Worm (Caenorhabditis elegans) whole organism, early embryonic: ENCODE data around the gene str-112.

Experiments used
- B0310.2 ChIP-seq: sonication (generic microtip); optimal IDR thresholded peaks from 2 replicates; lab custom pipeline; 2016; ENCODE audit warnings: mild to moderate bottlenecking, missing genetic modification characterization, missing compliant biosample characterization
- F13C5.2 ChIP-seq: sonication (generic microtip); optimal IDR thresholded peaks from 2 replicates; lab custom pipeline; 2017; ENCODE audit warnings: mild to moderate bottlenecking, missing genetic modification characterization, inconsistent platforms, missing compliant biosample characterization
- aly-1 ChIP-seq: sonication (generic microtip); optimal IDR thresholded peaks from 2 replicates; lab custom pipeline; 2016; ENCODE audit warnings: missing genetic modification characterization, missing compliant biosample characterization
- ama-1 ChIP-seq: fragments of 150-350 bp; optimal IDR thresholded peaks from 2 replicates; lab custom pipeline; 2014
- ceh-13 ChIP-seq: fragments of 200-800 bp; sonication (Bioruptor generic); optimal IDR thresholded peaks from 2 replicates; lab custom pipeline; 2018; ENCODE audit warnings: mild to moderate bottlenecking, missing genetic modification characterization, missing compliant biosample characterization
- ceh-36 ChIP-seq: sonication (generic microtip); optimal IDR thresholded peaks from 2 replicates; lab custom pipeline; 2016; ENCODE audit warnings: missing genetic modification characterization, inconsistent platforms, missing compliant biosample characterization
- ets-7 ChIP-seq: sonication (generic microtip); optimal IDR thresholded peaks from 2 replicates; lab custom pipeline; 2016; ENCODE audit warnings: missing genotype, missing genetic modification characterization, missing compliant biosample characterization
- flt-1 ChIP-seq: fragments of 200-800 bp; sonication (Bioruptor generic); IDR thresholded peaks from 2 replicates; pipeline ENCODE4 v1.3.6; 2022; ENCODE audit warnings: missing genetic modification characterization, missing compliant biosample characterization
- hmbx-1 ChIP-seq: sonication (generic microtip); optimal IDR thresholded peaks from 2 replicates; lab custom pipeline; 2016; ENCODE audit warnings: mild to moderate bottlenecking, missing genetic modification characterization, missing compliant biosample characterization
- hmg-4 ChIP-seq: fragments of 200-800 bp; sonication (Bioruptor generic); optimal IDR thresholded peaks from 2 replicates; lab custom pipeline; 2018; ENCODE audit warnings: mild to moderate bottlenecking, missing genetic modification characterization, missing compliant biosample characterization
- hnd-1 ChIP-seq: sonication (generic microtip); optimal IDR thresholded peaks from 2 replicates; lab custom pipeline; 2016; ENCODE audit warnings: missing genetic modification characterization, missing compliant biosample characterization
- pes-1 ChIP-seq: fragments of 200-800 bp; sonication (Bioruptor generic); IDR thresholded peaks from 2 replicates; pipeline ENCODE4 v1.3.6; 2022; ENCODE audit warnings: missing genetic modification reagents, missing genetic modification characterization, missing compliant biosample characterization
- scrt-1 ChIP-seq: fragments of 200-800 bp; sonication (Bioruptor generic); IDR thresholded peaks from 2 replicates; pipeline ENCODE4 v1.3.6; 2022; ENCODE audit warnings: missing genetic modification characterization, missing compliant biosample characterization
- sea-1 ChIP-seq: fragments of 200-800 bp; sonication (Bioruptor generic); conservative IDR thresholded peaks from 2 replicates; pipeline ENCODE4 v1.3.6; 2022; ENCODE audit warnings: missing genetic modification characterization, missing compliant biosample characterization
- tbx-11 ChIP-seq: fragments of 200-800 bp; sonication (Bioruptor generic); IDR thresholded peaks from 2 replicates; pipeline ENCODE4 v1.3.6; 2022; ENCODE audit warnings: missing genetic modification characterization, missing compliant biosample characterization
- tbx-37 ChIP-seq: fragments of 200-800 bp; sonication (Bioruptor generic); conservative IDR thresholded peaks from 2 replicates; pipeline ENCODE4 v1.3.6; 2022; ENCODE audit warnings: missing genetic modification reagents, missing genetic modification characterization, missing compliant biosample characterization
- tra-4 ChIP-seq: sonication (generic microtip); optimal IDR thresholded peaks from 2 replicates; lab custom pipeline; 2017; ENCODE audit warnings: missing genetic modification characterization, missing compliant biosample characterization

The str-112 gene

DNA sequence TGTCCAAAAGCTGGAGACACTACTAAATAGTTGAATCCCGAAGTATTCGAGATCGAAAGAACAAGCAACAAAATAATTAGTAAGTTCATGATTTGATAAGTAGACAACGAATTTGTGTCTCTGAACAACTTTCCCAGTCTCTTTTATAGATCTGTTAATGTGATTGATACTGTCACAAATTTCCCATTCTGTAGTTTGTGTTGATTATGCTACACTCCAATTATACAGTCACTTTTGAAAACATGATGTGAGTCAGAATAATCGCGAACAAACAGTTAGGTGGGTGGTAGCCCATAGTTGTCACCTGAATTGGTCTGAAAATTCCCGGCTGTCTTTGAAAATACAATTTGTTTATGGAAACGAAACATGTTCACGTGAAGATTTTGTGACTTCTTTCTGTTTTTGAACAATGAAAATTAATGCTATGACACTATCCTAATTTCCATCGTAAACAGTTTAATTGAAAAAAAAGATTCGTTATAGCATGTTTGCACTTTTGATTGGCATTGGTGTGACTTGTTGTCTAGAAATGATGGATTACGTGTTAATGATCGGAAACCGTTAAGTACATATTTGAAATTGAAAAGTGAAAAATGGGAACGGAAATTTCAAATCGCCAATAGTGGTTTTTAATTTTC is 25.4 kb upstream of the str-112 start, which contains the start of gene ugt-41:
ugt-41 (minus strand) TSS at position 119 of the 638 bp plus-strand sequence.
- TF ChIP-seq pes-1 (GFP tag; lab: Robert Waterston, UW) = no peak
- no peak for TF ChIP-seq ets-7 (tag; lab: Kevin White, UChicago)
- TF ChIP-seq tbx-37 (GFP tag; lab: Robert Waterston, UW) = no peak
- no peak for TF ChIP-seq flt-1 (GFP tag; lab: Robert Waterston, UW)
- TF ChIP-seq ceh-36 (tag; lab: Kevin White, UChicago) = no peak
- no peak for TF ChIP-seq F13C5.2 (tag; lab: Kevin White, UChicago)
- no peak for TF ChIP-seq ama-1 (lab: Kevin White, UChicago)
- no peak for TF ChIP-seq B0310.2
- no peak for TF ChIP-seq tra-4 (tag; lab: Kevin White, UChicago)
- no peak for TF ChIP-seq hmbx-1 (tag; lab: Kevin White, UChicago)
- no peak for TF ChIP-seq tbx-11
- no peak for TF ChIP-seq hmg-4 (GFP tag; lab: Kevin White, UChicago)
- no peak for TF ChIP-seq aly-1 (tag; lab: Kevin White, UChicago)
- TF ChIP-seq ceh-13 (GFP tag; lab: Kevin White, UChicago) = no peak
- TF ChIP-seq hnd-1 (tag; lab: Kevin White, UChicago) = no peak
- no peak for TF ChIP-seq scrt-1 (GFP tag; lab: Robert Waterston, UW)
- TF ChIP-seq sea-1 = no peak

DNA sequence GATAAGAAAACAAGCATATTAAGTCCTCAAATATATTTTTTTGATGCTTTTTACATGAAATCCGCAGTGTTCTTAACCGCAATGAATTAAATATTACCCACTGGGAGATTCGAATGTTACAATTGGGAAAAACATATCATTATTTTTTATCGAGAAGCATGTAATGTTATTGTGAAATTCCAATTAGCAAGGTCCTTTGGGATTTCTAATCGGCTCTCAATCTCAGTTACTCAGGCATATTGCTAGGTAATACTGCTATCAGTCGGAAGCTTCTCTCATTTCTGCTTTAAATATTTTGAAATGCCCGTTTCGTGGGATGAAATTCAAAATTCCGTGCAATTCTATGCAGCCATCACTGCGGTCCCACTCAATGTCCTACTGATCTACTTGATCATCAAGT is 21.2 kb upstream of the str-112 start, which contains the start of gene str-204:
str-204 (plus strand) TSS at position 301 of the 400 bp plus-strand sequence.
- no peak for TF ChIP-seq ets-7 (tag; lab: Kevin White, UChicago)
- no peak for TF ChIP-seq flt-1 (GFP tag; lab: Robert Waterston, UW)
- TF ChIP-seq tbx-37 (GFP tag; lab: Robert Waterston, UW) = no peak
- TF ChIP-seq ceh-13 (GFP tag; lab: Kevin White, UChicago) = no peak
- TF ChIP-seq F13C5.2 (tag; lab: Kevin White, UChicago) = no peak
- TF ChIP-seq ceh-36 (tag; lab: Kevin White, UChicago) = no peak
- no peak for TF ChIP-seq tra-4 (tag; lab: Kevin White, UChicago)
- no peak for TF ChIP-seq ama-1 (lab: Kevin White, UChicago)
- no peak for TF ChIP-seq aly-1 (tag; lab: Kevin White, UChicago)
- no peak for TF ChIP-seq hmg-4 (GFP tag; lab: Kevin White, UChicago)
- no peak for TF ChIP-seq scrt-1 (GFP tag; lab: Robert Waterston, UW)
- TF ChIP-seq hmbx-1 (tag; lab: Kevin White, UChicago) = no peak
- no peak for TF ChIP-seq B0310.2
- TF ChIP-seq tbx-11 = no peak
- no peak for TF ChIP-seq sea-1
- no peak for TF ChIP-seq hnd-1 (tag; lab: Kevin White, UChicago)
- TF ChIP-seq pes-1 (GFP tag; lab: Robert Waterston, UW) = no peak

DNA sequence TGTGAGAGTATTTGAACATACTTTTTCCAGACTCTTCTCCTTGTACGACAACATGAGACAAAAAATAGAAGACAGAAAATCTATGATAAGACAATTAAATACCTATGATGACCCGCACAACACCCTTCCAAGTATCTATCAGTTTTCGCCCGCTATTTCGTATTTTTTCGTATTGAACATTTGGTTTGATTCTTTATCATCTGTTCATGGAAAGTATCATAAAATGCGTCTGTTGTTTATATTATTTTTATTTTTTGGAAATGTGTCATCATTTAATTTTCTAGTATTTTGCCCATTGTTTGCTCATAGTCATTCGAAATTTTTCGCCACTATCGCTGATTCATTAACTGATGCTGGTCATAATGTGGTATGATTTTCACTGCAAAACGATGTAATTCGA is 18.9 kb upstream of the str-112 start, which contains the start of gene ugt-39:
ugt-39 (plus strand) TSS at position 54 of the 400 bp plus-strand sequence.
- TF ChIP-seq B0310.2 (no peak), scrt-1 (GFP tag; lab: Robert Waterston, UW) (no peak), tbx-11 (no peak), ceh-36 (tag; lab: Kevin White, UChicago) (no peak), hmbx-1 (tag; lab: Kevin White, UChicago) (no peak), sea-1 (no peak), flt-1 (GFP tag; lab: Robert Waterston, UW) (no peak), tra-4 (tag; lab: Kevin White, UChicago) (no peak), hmg-4 (GFP tag; lab: Kevin White, UChicago) (no peak), tbx-37 (GFP tag; lab: Robert Waterston, UW) (no peak), ama-1 (lab: Kevin White, UChicago) (no peak), ceh-13 (GFP tag; lab: Kevin White, UChicago) (no peak), aly-1 (tag; lab: Kevin White, UChicago) (no peak), F13C5.2 (tag; lab: Kevin White, UChicago) (no peak), ets-7 (tag; lab: Kevin White, UChicago) (no peak), hnd-1 (tag; lab: Kevin White, UChicago) (no peak), pes-1 (GFP tag; lab: Robert Waterston, UW) (no peak)

DNA sequence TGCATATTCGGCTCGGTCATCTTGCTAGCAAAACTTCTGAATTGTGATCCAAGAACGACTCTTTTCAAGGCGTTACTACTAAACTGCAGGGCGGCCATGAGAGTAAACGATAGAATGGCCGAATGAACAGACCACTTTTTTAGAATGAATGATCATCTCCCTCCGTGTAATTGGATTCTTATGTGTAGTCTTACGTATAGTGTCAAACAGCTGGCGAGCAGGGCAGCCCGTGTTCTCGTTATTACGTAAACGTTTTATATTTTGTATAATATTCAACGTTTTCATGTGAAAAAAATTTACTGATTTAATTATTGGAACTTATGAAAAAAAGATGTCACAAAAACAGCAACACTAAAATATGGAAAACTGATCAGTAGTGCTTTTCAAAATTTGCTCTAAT is 17.9 kb upstream of the str-112 start, which contains the start of gene F10D2.10:
F10D2.10 (minus strand) TSS at position 101 of the 400 bp plus-strand sequence.
- TF ChIP-seq ceh-36 (tag; lab: Kevin White, UChicago) (no peak), hmg-4 (GFP tag; lab: Kevin White, UChicago) (no peak), tra-4 (tag; lab: Kevin White, UChicago) (no peak), ceh-13 (GFP tag; lab: Kevin White, UChicago) (no peak), sea-1 (no peak), flt-1 (GFP tag; lab: Robert Waterston, UW) (no peak), ets-7 (tag; lab: Kevin White, UChicago) (no peak), scrt-1 (GFP tag; lab: Robert Waterston, UW) (no peak), hmbx-1 (tag; lab: Kevin White, UChicago) (no peak), tbx-11 (no peak), F13C5.2 (tag; lab: Kevin White, UChicago) (no peak), ama-1 (lab: Kevin White, UChicago) (no peak), aly-1 (tag; lab: Kevin White, UChicago) (no peak), B0310.2 (no peak), tbx-37 (GFP tag; lab: Robert Waterston, UW) (no peak), hnd-1 (tag; lab: Kevin White, UChicago) (no peak), pes-1 (GFP tag; lab: Robert Waterston, UW) (no peak)

ce11 chrV:7153046-7153445 is 14.8 kb upstream of the str-112 start, which contains the start of gene fat-7:
fat-7 (minus strand) TSS chrV:7153146.
- no peak for TF ChIP-seq scrt-1 (GFP tag; lab: Robert Waterston, UW)
- TF ChIP-seq flt-1 (GFP tag; lab: Robert Waterston, UW) = no peak
- no peak for TF ChIP-seq tra-4 (tag; lab: Kevin White, UChicago)
- no peak for TF ChIP-seq tbx-37 (GFP tag; lab: Robert Waterston, UW)
- no peak for TF ChIP-seq ama-1 (lab: Kevin White, UChicago)
- TF ChIP-seq ets-7 (tag; lab: Kevin White, UChicago) = no peak
- no peak for TF ChIP-seq hmg-4 (GFP tag; lab: Kevin White, UChicago)
- TF ChIP-seq aly-1 (tag; lab: Kevin White, UChicago) = no peak
- TF ChIP-seq sea-1 = no peak
- TF ChIP-seq hmbx-1 (tag; lab: Kevin White, UChicago) = no peak
- TF ChIP-seq ceh-13 (GFP tag; lab: Kevin White, UChicago) = no peak
- TF ChIP-seq ceh-36 (tag; lab: Kevin White, UChicago) = no peak
- TF ChIP-seq F13C5.2 (tag; lab: Kevin White, UChicago) = no peak
- TF ChIP-seq B0310.2 = no peak
- TF ChIP-seq hnd-1 (tag; lab: Kevin White, UChicago) = no peak
- no peak for TF ChIP-seq pes-1 (GFP tag; lab: Robert Waterston, UW)
- no peak for TF ChIP-seq tbx-11
